Worm (Caenorhabditis elegans): Measurements from ENCODE around the gene C04E6.4.

Gene C04E6.4

DNA sequence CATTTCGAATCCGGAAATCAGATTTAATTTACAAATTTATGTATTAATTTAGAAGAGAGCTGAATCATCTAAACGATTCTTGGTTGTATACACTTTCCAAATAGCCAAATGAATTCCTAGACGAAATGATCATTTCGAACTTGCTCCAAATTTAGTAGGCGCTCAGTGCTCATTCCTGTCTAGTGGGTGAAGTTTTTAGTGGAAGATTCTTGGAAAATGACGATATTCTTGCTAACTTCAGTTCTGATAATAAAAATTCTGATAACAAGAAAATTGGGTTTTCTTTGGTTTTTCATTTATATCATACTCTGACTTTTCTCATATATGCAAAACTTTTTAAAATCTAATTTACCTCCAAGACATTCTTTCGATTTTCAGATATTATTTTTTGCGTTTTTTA, 14.6 kb downstream of the C04E6.4 start:
- TF ChIP-seq nhr-11 (tag; optimal IDR thresholded peaks at IDR 0.05) (peak; percentile 6), nhr-12 (tag; optimal IDR thresholded peaks at IDR 0.05) (no peak)

DNA sequence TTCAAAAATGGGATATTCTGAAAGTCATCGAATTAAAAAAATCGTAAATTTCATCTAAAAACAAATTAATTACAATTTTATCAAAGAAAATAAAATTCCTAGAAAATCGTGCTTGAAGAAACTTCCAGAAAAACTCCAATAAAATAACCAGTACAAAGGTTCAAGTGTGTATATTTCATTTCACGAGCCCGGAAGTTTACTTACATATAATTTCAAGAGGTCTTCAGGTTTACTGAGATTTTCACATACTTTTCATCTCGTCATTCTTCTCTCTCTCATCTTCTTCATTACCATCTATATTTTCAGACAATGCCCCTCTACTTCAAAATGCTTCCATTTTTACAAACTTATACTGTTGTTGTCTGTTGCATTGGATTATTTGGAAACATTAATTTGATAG, 15.0 kb downstream of the C04E6.4 start, which contains the start of gene srsx-18:
Gene srsx-18, plus strand, starts transcription at position 301 of the 400 bp plus-strand sequence.
- no peak for TF ChIP-seq skn-1 (tag; optimal IDR thresholded peaks at IDR 0.05)
- no peak for TF ChIP-seq tbx-2 (tag; optimal IDR thresholded peaks at IDR 0.05)

DNA sequence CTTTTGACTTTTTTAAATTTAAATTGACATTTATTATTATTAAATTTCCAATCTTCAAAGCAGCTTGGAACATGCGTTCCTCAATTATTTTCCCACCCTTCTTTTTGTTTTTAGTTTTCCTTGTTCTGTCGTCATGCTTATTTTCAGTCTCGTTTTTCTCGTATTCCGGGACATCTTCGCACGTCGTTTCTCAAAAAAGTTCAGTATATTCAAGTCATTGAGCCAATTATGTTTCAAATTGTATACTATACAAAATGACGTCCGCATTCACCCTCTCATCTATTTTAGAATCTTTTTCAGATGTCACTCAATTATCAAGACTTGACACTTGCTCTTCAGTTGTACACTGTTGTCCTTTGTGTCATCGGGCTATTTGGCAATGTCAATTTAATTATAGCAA, 20.2 kb downstream of the C04E6.4 start, which contains the start of gene srsx-17:
Gene srsx-17, plus strand, starts transcription at position 301 of the 400 bp plus-strand sequence.
- TF ChIP-seq nhr-23 (tag; optimal IDR thresholded peaks at IDR 0.05): no peak
- TF ChIP-seq mdl-1 (tag; optimal IDR thresholded peaks at IDR 0.05): no peak
- TF ChIP-seq lsy-12 (tag; optimal IDR thresholded peaks at IDR 0.05): no peak
- TF ChIP-seq nhr-25 (tag; optimal IDR thresholded peaks at IDR 0.05): no peak
- no peak for TF ChIP-seq eor-1 (tag; optimal IDR thresholded peaks at IDR 0.05)
- no peak for TF ChIP-seq ztf-4 (tag; optimal IDR thresholded peaks at IDR 0.05)

DNA sequence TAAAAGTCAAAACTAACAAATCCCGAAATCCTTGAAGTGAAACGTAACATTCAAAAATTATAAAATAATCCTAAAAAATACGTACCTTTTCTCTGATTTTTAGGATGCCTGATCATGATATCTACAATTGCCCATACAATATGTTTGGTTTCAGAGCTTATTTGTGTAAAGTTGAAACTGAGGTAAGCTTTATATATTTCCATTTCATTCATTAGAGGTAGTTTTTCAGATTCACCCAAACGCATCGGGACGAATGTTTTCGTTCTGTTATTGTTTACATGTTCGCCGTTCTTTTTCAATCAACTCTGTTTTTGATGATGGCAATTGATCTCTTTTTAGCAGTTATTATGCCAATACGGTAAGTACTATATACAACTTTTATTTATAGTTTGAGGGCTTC, 20.8 kb downstream of the C04E6.4 start:
- no peak for TF ChIP-seq nhr-76 (tag; optimal IDR thresholded peaks at IDR 0.05)
- TF ChIP-seq elt-1 (tag; optimal IDR thresholded peaks at IDR 0.05): no peak
- TF ChIP-seq egl-27 (tag; optimal IDR thresholded peaks at IDR 0.05): no peak
- TF ChIP-seq unc-62 (GFP tag; optimal IDR thresholded peaks at IDR 0.05): no peak
- no peak for TF ChIP-seq elt-3 (tag; optimal IDR thresholded peaks at IDR 0.05)
- TF ChIP-seq ceh-16 (tag; optimal IDR thresholded peaks at IDR 0.05): no peak
- no peak for TF ChIP-seq ZK546.5 (tag; optimal IDR thresholded peaks at IDR 0.05)
- TF ChIP-seq sea-2 (GFP tag; optimal IDR thresholded peaks at IDR 0.05): no peak
- no peak for TF ChIP-seq ztf-11 (tag; optimal IDR thresholded peaks at IDR 0.05)
- no peak for TF ChIP-seq nhr-237 (tag; optimal IDR thresholded peaks at IDR 0.05)
- no peak for TF ChIP-seq lsy-12 (tag; optimal IDR thresholded peaks at IDR 0.05)
- TF ChIP-seq ceh-28 (tag; optimal IDR thresholded peaks at IDR 0.05): no peak
- TF ChIP-seq mdl-1 (tag; optimal IDR thresholded peaks at IDR 0.05): no peak
- no peak for TF ChIP-seq skn-1 (tag; optimal IDR thresholded peaks at IDR 0.05)
- TF ChIP-seq fos-1 (tag; optimal IDR thresholded peaks at IDR 0.05): no peak
- TF ChIP-seq lin-15B (tag; optimal IDR thresholded peaks at IDR 0.05): no peak
- no peak for TF ChIP-seq nhr-28 (tag; optimal IDR thresholded peaks at IDR 0.05)

DNA sequence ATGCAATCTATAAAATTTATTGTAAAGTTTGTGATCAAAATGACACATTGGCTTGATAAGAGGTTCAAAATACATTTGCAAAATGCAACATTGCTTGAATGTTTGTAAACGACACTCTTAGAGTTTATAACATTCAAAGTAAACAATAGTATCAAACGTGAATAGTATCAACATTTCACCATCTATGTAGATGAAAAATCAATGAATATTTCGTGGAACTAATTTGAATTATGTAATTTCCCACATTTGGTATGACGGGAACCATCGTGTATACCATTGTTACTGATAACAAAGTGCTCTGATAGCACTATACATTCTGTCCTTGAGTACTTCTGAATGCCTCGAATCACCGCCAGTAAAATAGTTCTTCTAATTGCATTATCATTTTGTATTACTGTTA, 23.4 kb downstream of the C04E6.4 start, which contains the start of gene galt-1:
Gene galt-1, plus strand, starts transcription at position 318 of the 400 bp plus-strand sequence.
- TF ChIP-seq nhr-28 (tag; optimal IDR thresholded peaks at IDR 0.05) (no peak), lin-15B (tag; optimal IDR thresholded peaks at IDR 0.05) (no peak), ceh-16 (tag; optimal IDR thresholded peaks at IDR 0.05) (no peak), eor-1 (tag; optimal IDR thresholded peaks at IDR 0.05) (no peak), fos-1 (tag; optimal IDR thresholded peaks at IDR 0.05) (no peak), elt-2 (tag; optimal IDR thresholded peaks at IDR 0.05) (peak; percentile 77), pqm-1 (tag; optimal IDR thresholded peaks at IDR 0.05) (peak; percentile 34), pha-4 (tag; optimal IDR thresholded peaks at IDR 0.05) (peak; percentile 15)

DNA sequence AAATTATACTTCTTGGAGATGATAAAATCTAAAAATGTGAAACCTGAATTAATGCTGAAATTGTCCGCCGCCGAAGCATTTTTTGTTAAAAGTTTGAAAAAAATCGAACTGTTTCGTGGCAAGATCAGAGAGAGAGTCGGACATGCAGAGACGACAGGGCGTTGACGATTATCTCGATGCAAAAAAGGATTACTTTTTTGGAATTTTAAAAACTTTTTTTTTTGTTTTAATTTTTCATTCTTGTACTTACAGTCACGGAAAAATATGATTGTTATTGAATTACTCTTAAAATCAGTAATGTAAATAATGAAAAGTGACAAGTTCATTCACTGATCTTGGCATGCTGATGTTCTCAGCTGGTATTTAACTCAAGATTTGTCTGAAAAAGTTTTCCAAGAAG, 29.5 kb downstream of the C04E6.4 start, which contains the start of the genes M03F8.5 and M03F8.7:
Gene M03F8.5, minus strand, starts transcription at position 101 of the 400 bp plus-strand sequence.
Gene M03F8.7, plus strand, starts transcription at position 249 of the 400 bp plus-strand sequence.
- TF ChIP-seq mml-1 (tag; optimal IDR thresholded peaks at IDR 0.05): no peak
- TF ChIP-seq nhr-11 (tag; optimal IDR thresholded peaks at IDR 0.05): no peak
- no peak for TF ChIP-seq R02D3.7 (tag; optimal IDR thresholded peaks at IDR 0.05)
- TF ChIP-seq sea-2 (GFP tag; optimal IDR thresholded peaks at IDR 0.05): no peak
- no peak for TF ChIP-seq unc-62 (GFP tag; optimal IDR thresholded peaks at IDR 0.05)
- TF ChIP-seq lin-15B (tag; optimal IDR thresholded peaks at IDR 0.05): no peak
- TF ChIP-seq ceh-28 (tag; optimal IDR thresholded peaks at IDR 0.05): no peak
- TF ChIP-seq nhr-25 (tag; optimal IDR thresholded peaks at IDR 0.05): no peak
- TF ChIP-seq egl-5 (tag; optimal IDR thresholded peaks at IDR 0.05): no peak
- no peak for TF ChIP-seq nhr-237 (tag; optimal IDR thresholded peaks at IDR 0.05)
- no peak for TF ChIP-seq lsy-12 (tag; optimal IDR thresholded peaks at IDR 0.05)
- TF ChIP-seq zag-1 (tag; optimal IDR thresholded peaks at IDR 0.05): no peak
- no peak for TF ChIP-seq aly-2 (tag; optimal IDR thresholded peaks at IDR 0.05)
- TF ChIP-seq elt-2 (tag; optimal IDR thresholded peaks at IDR 0.05): no peak
- no peak for TF ChIP-seq snpc-4 (tag; optimal IDR thresholded peaks at IDR 0.05)
- no peak for TF ChIP-seq ztf-11 (tag; optimal IDR thresholded peaks at IDR 0.05)
- TF ChIP-seq ZK546.5 (tag; optimal IDR thresholded peaks at IDR 0.05): no peak
